Worm (Caenorhabditis elegans) whole organism, mixed stage, embryonic: ENCODE results near the gene T02E9.6.

Experiments used
- bed-3 ChIP-seq: fragments of 200-800 bp; sonication (Bioruptor generic); optimal IDR thresholded peaks from 3 replicates; lab custom pipeline; 2018; ENCODE audit warnings: mild to moderate bottlenecking, missing genetic modification characterization, moderate library complexity, missing compliant biosample characterization
- blmp-1 ChIP-seq: fragments of 150-350 bp; optimal IDR thresholded peaks from 2 replicates; lab custom pipeline; 2014; ENCODE audit warnings: missing biosample characterization, missing genetic modification characterization
- ceh-39 ChIP-seq: fragments of 150-350 bp; optimal IDR thresholded peaks from 2 replicates; lab custom pipeline; 2014; ENCODE audit warnings: missing biosample characterization, missing genetic modification characterization
- ceh-43 ChIP-seq: fragments of 200-800 bp; sonication (Bioruptor generic); optimal IDR thresholded peaks from 2 replicates; lab custom pipeline; 2018; ENCODE audit warnings: mild to moderate bottlenecking, missing genetic modification characterization, moderate library complexity, missing compliant biosample characterization
- ceh-83 ChIP-seq: fragments of 200-800 bp; sonication (Bioruptor generic); optimal IDR thresholded peaks from 2 replicates; lab custom pipeline; 2018; ENCODE audit warnings: mild to moderate bottlenecking, missing genetic modification characterization, missing compliant biosample characterization
- ces-1 ChIP-seq: fragments of 150-350 bp; optimal IDR thresholded peaks from 2 replicates; lab custom pipeline; 2014; ENCODE audit warnings: missing biosample characterization, missing genetic modification reagents, missing genetic modification characterization
- cnd-1 ChIP-seq: fragments of 200-800 bp; sonication (Bioruptor generic); optimal IDR thresholded peaks from 2 replicates; lab custom pipeline; 2018; ENCODE audit warnings: mild to moderate bottlenecking, missing genetic modification characterization, missing compliant biosample characterization
- elt-1 ChIP-seq: sonication (generic microtip); optimal IDR thresholded peaks from 2 replicates; lab custom pipeline; 2017; ENCODE audit warnings: missing genetic modification characterization, mild to moderate bottlenecking, missing compliant biosample characterization, antibody characterized with exemption, moderate library complexity, borderline replicate concordance; ENCODE audit not compliant: insufficient read depth
- elt-3 ChIP-seq: fragments of 150-350 bp; optimal IDR thresholded peaks from 2 replicates; lab custom pipeline; 2014; ENCODE audit warnings: missing biosample characterization, missing genetic modification characterization
- ham-2 ChIP-seq: fragments of 200-800 bp; sonication (Bioruptor generic); optimal IDR thresholded peaks from 2 replicates; lab custom pipeline; 2018; ENCODE audit warnings: mild to moderate bottlenecking, missing genetic modification characterization, missing compliant biosample characterization
- hlh-1 ChIP-seq: fragments of 150-350 bp; optimal IDR thresholded peaks from 2 replicates; lab custom pipeline; 2014; ENCODE audit warnings: missing biosample characterization, missing genetic modification reagents, missing genetic modification characterization
- lin-32 ChIP-seq: fragments of 200-800 bp; sonication (Bioruptor generic); optimal IDR thresholded peaks from 2 replicates; lab custom pipeline; 2018; ENCODE audit warnings: mild to moderate bottlenecking, missing genetic modification characterization, missing compliant biosample characterization
- lsy-2 ChIP-seq: fragments of 150-350 bp; optimal IDR thresholded peaks from 2 replicates; lab custom pipeline; 2014; ENCODE audit warnings: missing biosample characterization, missing genetic modification characterization
- mab-5 ChIP-seq: fragments of 150-350 bp; optimal IDR thresholded peaks from 2 replicates; lab custom pipeline; 2014; ENCODE audit warnings: missing biosample characterization, missing genetic modification characterization
- mls-2 ChIP-seq: sonication (generic microtip); optimal IDR thresholded peaks from 2 replicates; lab custom pipeline; 2016; ENCODE audit warnings: mild to moderate bottlenecking, missing genetic modification characterization, moderate library complexity, missing compliant biosample characterization
- nhr-2 ChIP-seq: fragments of 150-350 bp; optimal IDR thresholded peaks from 2 replicates; lab custom pipeline; 2014; ENCODE audit warnings: missing biosample characterization, missing genetic modification characterization
- nhr-237 ChIP-seq: fragments of 150-350 bp; optimal IDR thresholded peaks from 2 replicates; lab custom pipeline; 2014; ENCODE audit warnings: missing biosample characterization, missing genetic modification characterization
- nhr-28 ChIP-seq: fragments of 150-350 bp; optimal IDR thresholded peaks from 2 replicates; lab custom pipeline; 2014; ENCODE audit warnings: missing biosample characterization, missing genetic modification characterization
- nhr-76 ChIP-seq: sonication (generic microtip); optimal IDR thresholded peaks from 2 replicates; lab custom pipeline; 2017; ENCODE audit warnings: missing biosample characterization, missing genetic modification characterization
- sem-2 ChIP-seq: fragments of 200-800 bp; sonication (Bioruptor generic); optimal IDR thresholded peaks from 2 replicates; lab custom pipeline; 2018; ENCODE audit warnings: mild to moderate bottlenecking, missing genetic modification characterization, missing compliant biosample characterization
- snpc-4 ChIP-seq: fragments of 150-350 bp; optimal IDR thresholded peaks from 2 replicates; lab custom pipeline; 2014; ENCODE audit warnings: missing biosample characterization, missing genetic modification characterization
- tbx-8 ChIP-seq: fragments of 200-800 bp; sonication (Bioruptor generic); optimal IDR thresholded peaks from 2 replicates; lab custom pipeline; 2018; ENCODE audit warnings: mild to moderate bottlenecking, missing genetic modification characterization, moderate library complexity, missing compliant biosample characterization
- unc-120 ChIP-seq: sonication (generic microtip); optimal IDR thresholded peaks from 2 replicates; lab custom pipeline; 2017; ENCODE audit warnings: missing genetic modification characterization, missing compliant biosample characterization; ENCODE audit not compliant: poor library complexity, severe bottlenecking
- unc-39 ChIP-seq: fragments of 150-350 bp; optimal IDR thresholded peaks from 2 replicates; lab custom pipeline; 2014; ENCODE audit warnings: missing biosample characterization, missing genetic modification characterization
- unc-62 ChIP-seq: fragments of 150-350 bp; optimal IDR thresholded peaks from 2 replicates; lab custom pipeline; 2014; ENCODE audit warnings: missing biosample characterization, missing genetic modification reagents, missing genetic modification characterization
- zip-8 ChIP-seq: fragments of 150-350 bp; optimal IDR thresholded peaks from 2 replicates; lab custom pipeline; 2014; ENCODE audit warnings: missing biosample characterization, missing genetic modification characterization
- ztf-11 ChIP-seq: fragments of 150-350 bp; optimal IDR thresholded peaks from 2 replicates; lab custom pipeline; 2014; ENCODE audit warnings: missing biosample characterization, missing genetic modification characterization

T02E9.6 gene

DNA sequence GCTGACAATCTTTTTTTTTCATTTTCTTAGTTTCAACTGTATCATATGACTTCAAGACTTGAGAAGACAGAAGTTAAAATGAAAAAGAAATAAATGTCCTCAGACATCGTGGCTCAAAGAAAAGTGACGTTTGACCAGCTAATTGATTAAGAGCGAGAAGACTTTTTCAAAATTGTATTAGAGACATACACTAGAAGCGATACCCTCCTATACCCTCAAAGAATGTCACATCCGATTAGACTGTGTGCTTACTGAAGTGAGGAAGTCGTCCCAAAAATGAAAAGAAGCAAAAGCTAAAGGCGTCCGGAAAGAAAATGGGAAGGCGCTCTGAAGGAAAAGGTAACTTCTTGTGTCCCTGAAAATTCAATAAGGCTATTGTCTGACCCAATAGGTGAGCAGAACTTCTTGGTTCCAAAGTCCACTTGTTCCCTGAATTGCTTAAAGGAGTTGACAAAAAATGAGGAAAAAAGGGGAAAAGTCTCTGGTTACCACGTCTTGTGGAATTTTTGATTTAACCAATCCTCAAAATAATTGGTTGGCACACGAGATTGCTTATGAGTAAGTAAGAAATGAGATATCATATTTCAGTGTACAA is 38.3 kb upstream of the T02E9.6 start:
- TF ChIP-seq elt-3 (tag; lab: Kevin White, UChicago), result no peak
- no peak for TF ChIP-seq hlh-1
- peak; percentile 73 for TF ChIP-seq ces-1 (GFP tag; lab: Kevin White, UChicago)
- TF ChIP-seq lin-32 (GFP tag; lab: Kevin White, UChicago), result no peak
- TF ChIP-seq ceh-83, result no peak
- TF ChIP-seq nhr-76 (tag; lab: Kevin White, UChicago), result no peak

DNA sequence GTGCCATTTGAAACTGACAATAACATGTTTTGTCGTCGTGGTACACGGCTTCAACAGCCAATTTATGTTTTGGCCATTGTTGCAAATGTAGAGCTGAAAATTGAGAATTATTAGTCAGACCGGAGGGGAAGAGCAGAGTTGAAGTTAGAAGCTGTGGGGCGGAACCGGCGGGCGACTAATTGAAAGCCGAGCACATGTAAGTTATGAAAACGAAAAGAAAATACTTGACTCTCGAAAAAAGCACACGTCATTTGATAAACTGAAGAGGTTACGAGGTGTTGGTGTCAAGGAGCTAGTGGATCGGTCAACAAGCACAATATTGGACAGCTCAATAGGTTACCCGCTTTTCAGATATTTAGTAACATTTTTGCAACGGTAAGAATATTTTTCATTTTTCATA is 32.0 kb upstream of the T02E9.6 start, which contains the start of gene dop-5:
Gene dop-5 (minus strand): TSS at position 101 of the 400 bp plus-strand sequence.
- no peak for TF ChIP-seq nhr-2 (tag; lab: Kevin White, UChicago)
- no peak for TF ChIP-seq ztf-11 (tag; lab: Kevin White, UChicago)
- no peak for TF ChIP-seq ces-1 (GFP tag; lab: Kevin White, UChicago)
- TF ChIP-seq lsy-2, result no peak
- TF ChIP-seq blmp-1 (tag; lab: Kevin White, UChicago), result no peak
- TF ChIP-seq ham-2 (GFP tag; lab: Kevin White, UChicago), result no peak
- TF ChIP-seq elt-3 (tag; lab: Kevin White, UChicago), result no peak
- TF ChIP-seq bed-3 (GFP tag; lab: Kevin White, UChicago), result no peak
- TF ChIP-seq cnd-1 (tag; lab: Kevin White, UChicago), result no peak

DNA sequence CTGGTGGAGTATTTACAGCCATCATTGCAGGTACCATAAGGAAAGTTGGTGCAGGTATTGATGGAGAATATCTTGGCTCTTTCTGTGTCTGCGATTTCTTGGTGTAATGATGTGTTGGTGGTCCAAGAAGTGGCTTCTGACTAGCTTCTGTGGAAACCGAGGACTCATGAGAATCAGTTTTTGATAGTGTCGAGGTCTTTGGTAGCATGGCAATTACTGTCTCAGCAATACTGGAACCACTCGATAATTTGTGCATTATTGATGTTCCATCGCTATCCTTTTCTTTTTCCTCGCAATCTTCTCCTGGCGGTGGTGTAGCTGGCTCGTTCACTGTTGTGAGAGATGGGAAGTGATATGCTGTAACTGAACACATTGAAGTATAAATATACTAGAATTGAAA is 29.5 kb upstream of the T02E9.6 start:
- TF ChIP-seq mls-2 (tag; lab: Kevin White, UChicago) (no peak), cnd-1 (tag; lab: Kevin White, UChicago) (no peak), sem-2 (GFP tag; lab: Kevin White, UChicago) (no peak), ham-2 (GFP tag; lab: Kevin White, UChicago) (no peak), lsy-2 (no peak), ztf-11 (tag; lab: Kevin White, UChicago) (no peak), unc-39 (tag; lab: Kevin White, UChicago) (no peak), elt-1 (tag; lab: Kevin White, UChicago) (no peak), ceh-39 (no peak), tbx-8 (no peak), elt-3 (tag; lab: Kevin White, UChicago) (no peak), snpc-4 (tag; lab: Kevin White, UChicago) (no peak), zip-8 (no peak), bed-3 (GFP tag; lab: Kevin White, UChicago) (no peak), lin-32 (GFP tag; lab: Kevin White, UChicago) (no peak), unc-62 (GFP tag; lab: Kevin White, UChicago) (no peak), mab-5 (tag; lab: Kevin White, UChicago) (no peak)

DNA sequence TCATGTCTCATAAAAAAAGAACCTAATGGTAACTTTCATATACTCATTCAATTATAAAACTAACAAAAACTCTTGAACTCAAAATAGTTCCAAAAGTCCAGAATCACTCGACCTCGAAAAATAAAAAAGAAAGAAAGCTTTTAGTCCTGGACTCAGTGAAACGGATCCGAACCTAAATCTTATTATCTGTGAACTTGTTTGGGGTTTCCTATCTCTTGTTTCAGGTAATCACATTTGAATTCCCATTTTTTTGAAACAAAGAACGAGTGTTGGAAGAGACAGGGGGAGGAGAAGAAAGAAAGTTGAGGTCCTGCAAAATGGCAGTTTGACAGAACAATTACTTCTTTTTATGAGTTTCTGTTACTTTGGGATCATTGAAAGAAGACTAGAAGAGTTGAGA is 20.2 kb upstream of the T02E9.6 start:
- TF ChIP-seq nhr-28 (tag; lab: Kevin White, UChicago) (no peak), mls-2 (tag; lab: Kevin White, UChicago) (no peak), ces-1 (GFP tag; lab: Kevin White, UChicago) (peak; percentile 52)

DNA sequence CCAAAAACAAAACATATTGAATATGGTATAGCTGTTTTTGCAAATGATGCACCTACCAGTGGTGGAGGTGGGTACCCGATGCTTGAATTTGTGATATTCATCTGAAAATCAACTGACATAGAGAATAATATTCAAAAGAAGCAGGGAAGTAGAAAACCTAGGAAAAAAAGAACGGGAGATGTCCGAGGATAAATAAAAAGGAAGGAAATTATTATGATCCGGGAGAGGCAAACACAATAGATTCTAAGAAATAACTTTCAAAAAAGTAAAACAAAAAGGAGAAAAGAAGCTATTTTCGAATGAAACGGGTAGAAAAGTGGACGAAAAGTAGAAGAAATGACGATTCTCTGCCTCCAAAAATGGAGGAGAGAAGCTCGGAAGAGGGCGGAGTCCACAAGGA is 18.8 kb upstream of the T02E9.6 start, which contains the start of gene npr-25:
Gene npr-25 (minus strand): TSS at position 101 of the 400 bp plus-strand sequence.
- no peak for TF ChIP-seq lin-32 (GFP tag; lab: Kevin White, UChicago)
- no peak for TF ChIP-seq nhr-237
- TF ChIP-seq nhr-2 (tag; lab: Kevin White, UChicago), result no peak
- no peak for TF ChIP-seq zip-8
- no peak for TF ChIP-seq hlh-1
- TF ChIP-seq nhr-28 (tag; lab: Kevin White, UChicago), result no peak
- TF ChIP-seq unc-39 (tag; lab: Kevin White, UChicago), result no peak

DNA sequence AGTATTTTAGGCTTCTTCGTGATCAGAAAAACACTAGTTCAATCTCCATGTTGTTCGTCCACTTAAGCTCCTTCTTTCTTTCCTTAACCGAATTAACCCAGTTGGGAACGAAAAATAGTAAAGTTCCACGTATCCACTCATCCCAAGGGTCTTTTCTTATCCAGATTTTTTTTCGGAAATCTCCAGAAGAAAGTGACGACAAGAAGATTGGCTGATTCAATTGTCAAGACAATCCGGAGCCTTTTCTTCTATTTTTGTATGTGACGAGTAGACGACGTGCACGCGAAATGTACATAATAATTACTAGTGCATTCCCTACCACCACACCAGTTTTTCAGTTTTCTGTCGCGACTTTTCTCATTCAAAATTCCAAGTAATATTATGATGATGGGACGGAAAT is 17.2 kb upstream of the T02E9.6 start:
- TF ChIP-seq ces-1 (GFP tag; lab: Kevin White, UChicago), result peak; percentile 19
- no peak for TF ChIP-seq lsy-2

DNA sequence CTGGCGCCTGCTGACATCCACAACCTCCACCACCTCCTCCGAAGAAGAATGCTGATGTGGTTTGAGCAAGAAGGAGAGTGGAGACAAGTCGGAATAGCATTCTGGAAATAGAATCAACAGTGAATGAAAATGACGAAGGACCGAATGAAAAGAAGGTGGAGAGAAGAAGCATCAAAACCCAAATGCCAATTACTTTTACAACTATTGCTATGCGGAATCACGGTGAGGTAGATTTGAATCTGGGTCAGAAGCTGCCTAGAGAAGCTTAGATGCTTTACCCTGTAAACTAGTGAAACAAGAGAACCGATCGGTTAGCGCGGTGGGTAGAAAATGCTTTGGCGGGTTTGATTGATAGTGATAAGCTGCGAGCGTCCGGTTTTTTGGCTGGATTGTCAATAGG is 12.8 kb upstream of the T02E9.6 start, which contains the start of gene grl-7:
Gene grl-7 (minus strand): TSS at position 101 of the 400 bp plus-strand sequence.
- TF ChIP-seq ceh-43 (GFP tag; lab: Kevin White, UChicago) (no peak), unc-120 (tag; lab: Kevin White, UChicago) (no peak), mls-2 (tag; lab: Kevin White, UChicago) (no peak), hlh-1 (no peak)
- TF ChIP-seq, all 35 proteins: peak for 0
